Worm (Caenorhabditis elegans): ENCODE data around the gene wrt-10.

wrt-10 gene

ce11 chrII:7534369-7534768 is at the start of gene wrt-10:
Gene wrt-10, minus strand, starts transcription at chrII:7534563.
- TF ChIP-seq nfyb-1 (GFP tag; IDR thresholded peaks at IDR 0.05) (no peak), madf-8 (GFP tag; conservative IDR thresholded peaks at IDR 0.05) (no peak), madf-10 (tag; optimal IDR thresholded peaks at IDR 0.05) (no peak)

ce11 chrII:7583555-7583954 is 49.2 kb upstream of the wrt-10 start, which contains the start of gene mks-3:
Gene mks-3, minus strand, starts transcription at chrII:7583655.
- TF ChIP-seq lin-40 (tag; optimal IDR thresholded peaks at IDR 0.05): no peak
- TF ChIP-seq Y53F4B.3 (GFP tag; IDR thresholded peaks at IDR 0.05): no peak
- TF ChIP-seq rec-8 (tag; optimal IDR thresholded peaks at IDR 0.05): no peak
- TF ChIP-seq cebp-1 (GFP tag; IDR thresholded peaks at IDR 0.05): no peak
- TF ChIP-seq cebp-1 (tag; optimal IDR thresholded peaks at IDR 0.05): no peak
- TF ChIP-seq F33H1.4 (GFP tag; IDR thresholded peaks at IDR 0.05): no peak
- no peak for TF ChIP-seq sea-2 (GFP tag; IDR thresholded peaks at IDR 0.05)
- no peak for TF ChIP-seq ztf-3 (GFP tag; optimal IDR thresholded peaks at IDR 0.05)
- TF ChIP-seq rpc-1 (optimal IDR thresholded peaks at IDR 0.05): no peak
- TF ChIP-seq rpc-1 (tag; optimal IDR thresholded peaks at IDR 0.05): no peak
- no peak for TF ChIP-seq him-1 (tag; optimal IDR thresholded peaks at IDR 0.05)
- TF ChIP-seq F10E7.11 (tag; optimal IDR thresholded peaks at IDR 0.05): no peak
- TF ChIP-seq ztf-26 (tag; optimal IDR thresholded peaks at IDR 0.05): no peak
- no peak for TF ChIP-seq cebp-2 (GFP tag; IDR thresholded peaks at IDR 0.05)
- TF ChIP-seq hsf-1 (GFP tag; IDR thresholded peaks at IDR 0.05): no peak

- TF ChIP-seq lin-35 (GFP tag; optimal IDR thresholded peaks at IDR 0.05) (no peak), ekl-4 (GFP tag; IDR thresholded peaks at IDR 0.05) (no peak), lag-1 (GFP tag; IDR thresholded peaks at IDR 0.05) (no peak)
Observed at ce11 chrII:7577412-7577811, 43.0 kb upstream of the wrt-10 start, which contains the start of gene F35D2.6. Gene F35D2.6, plus strand, starts transcription at chrII:7577712.

ce11 chrII:7575614-7576013 is 41.3 kb upstream of the wrt-10 start, which contains the start of gene F35D2.1:
Gene F35D2.1, plus strand, starts transcription at chrII:7575914.
- TF ChIP-seq snpc-3.4 (tag; optimal IDR thresholded peaks at IDR 0.05) (no peak), aptf-3 (GFP tag; IDR thresholded peaks at IDR 0.05) (no peak), ama-1 (optimal IDR thresholded peaks at IDR 0.05) (no peak), ama-1 (GFP tag; optimal IDR thresholded peaks at IDR 0.05) (no peak), lin-40 (tag; optimal IDR thresholded peaks at IDR 0.05) (no peak), dpl-1 (GFP tag; optimal IDR thresholded peaks at IDR 0.05) (no peak), ztf-3 (GFP tag; optimal IDR thresholded peaks at IDR 0.05) (no peak), F55B11.4 (tag; optimal IDR thresholded peaks at IDR 0.05; ENCODE audit: borderline replicate concordance, insufficient read depth) (no peak), F49E8.2 (tag; optimal IDR thresholded peaks at IDR 0.05; ENCODE audit: insufficient read depth) (no peak), xnd-1 (tag; optimal IDR thresholded peaks at IDR 0.05) (no peak), Y56A3A.18 (GFP tag; IDR thresholded peaks at IDR 0.05) (no peak), gei-17 (GFP tag; optimal IDR thresholded peaks at IDR 0.05) (no peak), F22D6.2 (tag; optimal IDR thresholded peaks at IDR 0.05) (no peak), K12H6.12 (tag; optimal IDR thresholded peaks at IDR 0.05) (no peak), hlh-26 (GFP tag; conservative IDR thresholded peaks at IDR 0.05) (no peak), F23B12.7 (tag; optimal IDR thresholded peaks at IDR 0.05; ENCODE audit: insufficient read depth) (no peak), lin-35 (GFP tag; optimal IDR thresholded peaks at IDR 0.05) (no peak), atf-7 (tag; optimal IDR thresholded peaks at IDR 0.05) (no peak), nhr-27 (tag; optimal IDR thresholded peaks at IDR 0.05) (no peak), mes-4 (tag; optimal IDR thresholded peaks at IDR 0.05) (no peak), B0336.3 (GFP tag; IDR thresholded peaks at IDR 0.05) (no peak)

Data from whole organism, young adult.